Worm (Caenorhabditis elegans) whole organism, midembryonic: ENCODE results near the gene oac-49.
"Not testable (repeated sequence)": the region's sequence is repeated elsewhere in the genome, so short reads cannot be mapped to it uniquely, and the experiment has no call there.

ENCODE experiments used
- T22C8.4 ChIP-seq: fragments of 200-800 bp; sonication (Bioruptor generic); IDR thresholded peaks from 2 replicates; pipeline ENCODE4 v1.3.6; 2022; ENCODE audit warnings: missing genetic modification characterization, missing compliant biosample characterization
- cog-1 ChIP-seq: sonication (generic microtip); optimal IDR thresholded peaks from 2 replicates; lab custom pipeline; 2016; ENCODE audit warnings: missing genetic modification characterization, missing compliant biosample characterization
- flt-1 ChIP-seq: fragments of 200-800 bp; sonication (Bioruptor generic); IDR thresholded peaks from 2 replicates; pipeline ENCODE4 v1.3.6; 2022; ENCODE audit warnings: missing genetic modification characterization, missing compliant biosample characterization
- klf-2 ChIP-seq: fragments of 200-800 bp; sonication (Bioruptor generic); conservative IDR thresholded peaks from 2 replicates; pipeline ENCODE4 v1.3.6; 2022; ENCODE audit warnings: missing genetic modification reagents, missing genetic modification characterization, missing compliant biosample characterization
- med-1 ChIP-seq: sonication (generic microtip); optimal IDR thresholded peaks from 2 replicates; lab custom pipeline; 2017; ENCODE audit warnings: missing genetic modification characterization, mild to moderate bottlenecking, missing compliant biosample characterization, antibody characterized with exemption, missing genetic modification reagents; ENCODE audit not compliant: insufficient read depth
- ref-1 ChIP-seq: fragments of 200-800 bp; sonication (Bioruptor generic); conservative IDR thresholded peaks from 2 replicates; pipeline ENCODE4 v1.3.6; 2022; ENCODE audit warnings: missing genetic modification reagents, missing genetic modification characterization, missing compliant biosample characterization
- tab-1 ChIP-seq: fragments of 200-800 bp; sonication (Bioruptor generic); IDR thresholded peaks from 2 replicates; pipeline ENCODE4 v1.3.6; 2022; ENCODE audit warnings: missing genetic modification characterization, missing compliant biosample characterization
- ztf-23 ChIP-seq: fragments of 200-800 bp; sonication (Bioruptor generic); IDR thresholded peaks from 2 replicates; pipeline ENCODE4 v1.3.6; 2022; ENCODE audit warnings: missing genetic modification reagents, missing genetic modification characterization, missing compliant biosample characterization
- ztf-29 ChIP-seq: fragments of 200-800 bp; sonication (Bioruptor generic); IDR thresholded peaks from 2 replicates; pipeline ENCODE4 v1.3.6; 2022; ENCODE audit warnings: missing genetic modification reagents, missing genetic modification characterization, missing compliant biosample characterization

Gene oac-49

ce11 chrV:19250983-19251382, 33.2 kb downstream of the oac-49 start, which contains the start of gene str-81:
Gene str-81 (minus strand): TSS chrV:19251083.
- no peak for TF ChIP-seq flt-1 (GFP tag; lab: Robert Waterston, UW)
- TF ChIP-seq cog-1 (tag; lab: Kevin White, UChicago) = no peak
- TF ChIP-seq ztf-29 (GFP tag; lab: Robert Waterston, UW) = no peak
- TF ChIP-seq tab-1 (GFP tag; lab: Robert Waterston, UW) = no peak
- no peak for TF ChIP-seq med-1 (GFP tag; lab: Kevin White, UChicago)
- TF ChIP-seq klf-2 = no peak
- TF ChIP-seq T22C8.4 = no peak
- no peak for TF ChIP-seq ref-1 (GFP tag; lab: Robert Waterston, UW)
- TF ChIP-seq ztf-23 (GFP tag; lab: Robert Waterston, UW) = no peak

ce11 chrV:19251844-19252243, 34.1 kb downstream of the oac-49 start, which contains the start of gene F21D9.11:
Gene F21D9.11 (plus strand): TSS chrV:19252144.
- TF ChIP-seq tab-1 (GFP tag; lab: Robert Waterston, UW) = no peak
- no peak for TF ChIP-seq ref-1 (GFP tag; lab: Robert Waterston, UW)
- no peak for TF ChIP-seq med-1 (GFP tag; lab: Kevin White, UChicago)
- no peak for TF ChIP-seq ztf-23 (GFP tag; lab: Robert Waterston, UW)
- TF ChIP-seq ztf-29 (GFP tag; lab: Robert Waterston, UW) = no peak

DNA sequence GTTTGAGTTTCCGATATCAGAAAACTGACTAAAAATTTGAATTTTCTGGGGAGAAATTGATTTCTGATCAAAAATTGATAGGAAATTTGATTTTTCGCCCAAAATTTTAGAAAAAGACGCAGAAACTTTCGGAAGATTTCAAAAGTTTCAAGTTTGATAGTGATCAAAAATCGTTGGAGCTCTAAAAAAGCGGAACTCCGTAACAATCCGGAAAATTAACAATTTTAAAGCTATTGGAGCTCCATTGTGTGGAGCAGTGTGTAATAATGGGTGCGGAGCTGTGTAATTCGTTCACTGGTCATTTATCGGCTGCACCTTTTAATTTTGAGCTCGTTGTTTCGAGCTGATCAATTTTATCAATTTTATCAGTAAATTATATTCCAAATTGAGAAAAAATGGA, 35.7 kb downstream of the oac-49 start, which contains the start of gene F21D9.4:
Gene F21D9.4, plus strand, starts transcription at position 301 of the 400 bp plus-strand sequence.
- TF ChIP-seq ref-1 (GFP tag; lab: Robert Waterston, UW) (no peak), med-1 (GFP tag; lab: Kevin White, UChicago) (no peak), klf-2 (no peak), cog-1 (tag; lab: Kevin White, UChicago) (no peak), ztf-29 (GFP tag; lab: Robert Waterston, UW) (no peak), flt-1 (GFP tag; lab: Robert Waterston, UW) (no peak), T22C8.4 (no peak), ztf-23 (GFP tag; lab: Robert Waterston, UW) (no peak), tab-1 (GFP tag; lab: Robert Waterston, UW) (no peak)

- TF ChIP-seq cog-1 (tag; lab: Kevin White, UChicago) (no peak), med-1 (GFP tag; lab: Kevin White, UChicago) (no peak), ztf-29 (GFP tag; lab: Robert Waterston, UW) (no peak), klf-2 (no peak), T22C8.4 (no peak), flt-1 (GFP tag; lab: Robert Waterston, UW) (no peak), ztf-23 (GFP tag; lab: Robert Waterston, UW) (no peak), tab-1 (GFP tag; lab: Robert Waterston, UW) (no peak), ref-1 (GFP tag; lab: Robert Waterston, UW) (no peak)
Measured at ce11 chrV:19257653-19258052, 39.9 kb downstream of the oac-49 start, which contains the start of gene F21D9.3. Gene F21D9.3 (minus strand): TSS chrV:19257753.

- TF ChIP-seq ref-1 (GFP tag; lab: Robert Waterston, UW) (no peak), flt-1 (GFP tag; lab: Robert Waterston, UW) (no peak), tab-1 (GFP tag; lab: Robert Waterston, UW) (no peak), ztf-23 (GFP tag; lab: Robert Waterston, UW) (no peak), klf-2 (no peak), cog-1 (tag; lab: Kevin White, UChicago) (no peak)
Measured at ce11 chrV:19259403-19259802, 41.6 kb downstream of the oac-49 start.

DNA sequence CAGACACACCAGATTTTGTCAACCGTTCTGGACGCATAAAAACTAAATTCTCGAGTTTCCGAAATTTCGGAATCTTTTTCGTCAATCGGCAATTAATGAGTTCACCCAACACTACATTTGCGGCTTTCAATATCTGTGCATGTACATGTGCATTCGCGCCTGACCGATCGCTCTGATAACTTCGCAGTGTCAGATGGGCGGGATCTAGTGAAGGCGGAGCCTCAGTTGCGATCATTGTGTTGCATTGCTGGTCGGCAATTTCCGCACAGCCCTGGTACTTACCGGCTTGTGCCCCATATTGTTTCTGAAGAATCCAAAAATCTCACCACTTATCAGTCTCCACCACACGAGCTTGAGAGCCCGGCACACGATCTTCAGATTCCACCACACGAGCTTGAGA, 42.9 kb downstream of the oac-49 start:
- TF ChIP-seq ztf-29 (GFP tag; lab: Robert Waterston, UW) = no peak
- no peak for TF ChIP-seq ref-1 (GFP tag; lab: Robert Waterston, UW)
- no peak for TF ChIP-seq T22C8.4
- no peak for TF ChIP-seq cog-1 (tag; lab: Kevin White, UChicago)
- TF ChIP-seq med-1 (GFP tag; lab: Kevin White, UChicago) = no peak
- TF ChIP-seq flt-1 (GFP tag; lab: Robert Waterston, UW) = no peak
- TF ChIP-seq klf-2 = no peak

ce11 chrV:19262349-19262748, 44.6 kb downstream of the oac-49 start, which contains the start of gene F21D9.2:
Gene F21D9.2 (minus strand): TSS chrV:19262449.
- no peak for TF ChIP-seq ztf-29 (GFP tag; lab: Robert Waterston, UW)

DNA sequence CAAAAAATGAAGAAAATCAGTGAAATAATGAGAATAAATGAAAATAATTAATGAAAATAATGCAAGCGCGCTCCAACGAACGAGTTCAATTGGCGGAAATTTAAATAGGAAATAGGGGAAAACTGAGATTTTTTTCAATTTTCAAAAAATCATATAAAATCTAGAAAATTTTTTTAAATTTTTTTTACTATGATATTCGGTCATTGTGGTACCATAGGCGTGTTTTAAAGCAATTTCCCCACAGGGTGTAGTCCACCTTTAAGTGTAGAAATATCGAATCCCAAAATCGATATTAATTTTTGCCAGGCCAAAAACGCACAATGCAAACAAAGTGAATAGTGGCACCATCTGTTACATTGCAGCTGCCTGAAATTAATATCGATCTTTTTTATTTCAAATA, 46.4 kb downstream of the oac-49 start, which contains the start of gene F21D9.1:
Gene F21D9.1, plus strand, starts transcription at position 301 of the 400 bp plus-strand sequence.
- TF ChIP-seq klf-2; ztf-29 (GFP tag; lab: Robert Waterston, UW); ref-1 (GFP tag; lab: Robert Waterston, UW): not testable (repeated sequence)
